Fruit fly (Drosophila melanogaster) whole organism, wandering third instar larva: ENCODE measurements around the gene CG31139.
A peak's percentile ranks its signal among the peaks of the same experiment; 100 is the strongest.

Source experiments
- Abd-B ChIP-seq: fragments of >200 bp; optimal IDR thresholded peaks from 2 replicates; lab custom pipeline; 2017; ENCODE audit warnings: missing biosample characterization, missing genetic modification characterization
- CG9705 ChIP-seq: fragments of 200-800 bp; sonication (Bioruptor generic); optimal IDR thresholded peaks from 2 replicates; lab custom pipeline; 2018; ENCODE audit warnings: missing biosample characterization, mild to moderate bottlenecking, missing genetic modification characterization
- CrebA ChIP-seq: fragments of 200-800 bp; sonication (Bioruptor generic); optimal IDR thresholded peaks from 2 replicates; lab custom pipeline; 2016; ENCODE audit warnings: missing biosample characterization, mild to moderate bottlenecking, missing genetic modification characterization, borderline replicate concordance
- Dfd ChIP-seq: fragments of >200 bp; optimal IDR thresholded peaks from 2 replicates; lab custom pipeline; 2017; ENCODE audit warnings: missing biosample characterization, missing genetic modification characterization
- Dif ChIP-seq: fragments of 200-275, 200-300 bp; sonication (Bioruptor generic); optimal IDR thresholded peaks from 2 replicates; lab custom pipeline; 2018; ENCODE audit warnings: missing biosample characterization, missing genetic modification characterization; ENCODE audit not compliant: partially characterized antibody
- GATAd ChIP-seq: sonication (Bioruptor generic); optimal IDR thresholded peaks from 2 replicates; lab custom pipeline; 2016; ENCODE audit warnings: missing biosample characterization, missing genetic modification characterization
- HLH106 ChIP-seq: fragments of 200-800 bp; optimal IDR thresholded peaks from 3 replicates; lab custom pipeline; 2019; ENCODE audit warnings: missing biosample characterization, mild to moderate bottlenecking, missing genetic modification characterization, moderate library complexity
- Hnf4 ChIP-seq: fragments of 200-800 bp; sonication (Bioruptor generic); optimal IDR thresholded peaks from 2 replicates; lab custom pipeline; 2016; ENCODE audit warnings: missing biosample characterization, mild to moderate bottlenecking, missing genetic modification characterization
- Hr78 ChIP-seq: fragments of >200 bp; optimal IDR thresholded peaks from 2 replicates; lab custom pipeline; 2017; ENCODE audit warnings: missing biosample characterization, missing genetic modification characterization
- Hr83 ChIP-seq: fragments of 200-300 bp; sonication (Bioruptor generic); optimal IDR thresholded peaks from 2 replicates; lab custom pipeline; 2016; ENCODE audit warnings: missing biosample characterization, mild to moderate bottlenecking, missing genetic modification characterization, moderate library complexity; ENCODE audit not compliant: poor library complexity, severe bottlenecking
- Jra ChIP-seq: sonication (Bioruptor generic); optimal IDR thresholded peaks from 2 replicates; lab custom pipeline; 2016; ENCODE audit warnings: missing biosample characterization, missing genetic modification characterization
- Mio ChIP-seq: sonication (Bioruptor generic); optimal IDR thresholded peaks from 2 replicates; lab custom pipeline; 2016; ENCODE audit warnings: missing biosample characterization, missing genetic modification characterization
- Myc ChIP-seq: fragments of >200 bp; optimal IDR thresholded peaks from 2 replicates; lab custom pipeline; 2017
- N ChIP-seq: fragments of >200 bp; optimal IDR thresholded peaks from 2 replicates; lab custom pipeline; 2018; ENCODE audit warnings: missing biosample characterization, missing external identifiers, missing genetic modification characterization
- OdsH ChIP-seq: fragments of 200-800 bp; sonication (Bioruptor generic); optimal IDR thresholded peaks from 2 replicates; lab custom pipeline; 2016; ENCODE audit warnings: missing biosample characterization, mild to moderate bottlenecking, missing genetic modification characterization
- Rel ChIP-seq, 2 experiments: fragments of 200-800 bp; sonication (Bioruptor generic) in 1 of 2; optimal IDR thresholded peaks; 2 replicates in 1 of 2; 3 replicates in 1 of 2; lab custom pipeline; 2016 to 2019; ENCODE audit warnings: mild to moderate bottlenecking in 2 of 2, missing biosample characterization in 2 of 2, missing genetic modification characterization in 2 of 2, moderate library complexity in 1 of 2
- Sp1 ChIP-seq: fragments of 200-800 bp; sonication (Bioruptor generic); optimal IDR thresholded peaks from 3 replicates; lab custom pipeline; 2019; ENCODE audit warnings: missing biosample characterization, mild to moderate bottlenecking, missing genetic modification characterization, moderate library complexity
- br ChIP-seq: fragments of 200-800 bp; sonication (Bioruptor generic); optimal IDR thresholded peaks from 2 replicates; lab custom pipeline; 2016; ENCODE audit warnings: missing biosample characterization, missing genetic modification characterization
- brk ChIP-seq: fragments of 200-800 bp; sonication (Bioruptor generic); optimal IDR thresholded peaks from 2 replicates; lab custom pipeline; 2016; ENCODE audit warnings: missing biosample characterization, mild to moderate bottlenecking, missing genetic modification characterization
- dl ChIP-seq, 2 experiments: fragments of 175-275, 200-275 bp in 1 of 2; fragments of 200-275 bp in 1 of 2; sonication (Bioruptor generic); optimal IDR thresholded peaks; lab custom pipeline; 2018; ENCODE audit warnings: mild to moderate bottlenecking in 2 of 2, missing biosample characterization in 2 of 2, missing genetic modification characterization in 2 of 2, moderate library complexity in 2 of 2; ENCODE audit not compliant: partially characterized antibody in 2 of 2, insufficient read depth in 1 of 2
- dmrt93B ChIP-seq: fragments of 200-800 bp; sonication (Bioruptor generic); optimal IDR thresholded peaks from 2 replicates; lab custom pipeline; 2018; ENCODE audit warnings: missing biosample characterization, mild to moderate bottlenecking, missing genetic modification characterization
- dsf ChIP-seq: sonication (Bioruptor generic); optimal IDR thresholded peaks from 2 replicates; lab custom pipeline; 2016; ENCODE audit warnings: missing biosample characterization, missing genetic modification characterization, borderline replicate concordance
- ey ChIP-seq: fragments of 200-800 bp; sonication (Bioruptor generic); optimal IDR thresholded peaks from 2 replicates; lab custom pipeline; 2016; ENCODE audit warnings: missing biosample characterization, missing genetic modification characterization
- foxo ChIP-seq, 2 experiments: fragments of 200-800 bp; sonication (Bioruptor generic); optimal IDR thresholded peaks; 2 replicates in 1 of 2; 3 replicates in 1 of 2; lab custom pipeline; 2016 to 2017; ENCODE audit warnings: missing biosample characterization in 2 of 2, missing genetic modification characterization in 2 of 2
- fru ChIP-seq: fragments of 200-800 bp; sonication (Bioruptor generic); optimal IDR thresholded peaks from 3 replicates; lab custom pipeline; 2016; ENCODE audit warnings: missing biosample characterization, mild to moderate bottlenecking, missing genetic modification characterization
- h ChIP-seq: fragments of 200-800 bp; sonication (Bioruptor generic); optimal IDR thresholded peaks from 3 replicates; lab custom pipeline; 2016; ENCODE audit warnings: missing biosample characterization, mild to moderate bottlenecking, missing genetic modification characterization
- lola ChIP-seq: fragments of >200 bp; optimal IDR thresholded peaks from 2 replicates; lab custom pipeline; 2017; ENCODE audit warnings: missing biosample characterization, missing genetic modification characterization
- pan ChIP-seq: fragments of >200 bp; optimal IDR thresholded peaks from 2 replicates; lab custom pipeline; 2017
- psq ChIP-seq: fragments of 200-800 bp; sonication (Bioruptor generic); optimal IDR thresholded peaks from 3 replicates; lab custom pipeline; 2017; ENCODE audit warnings: missing biosample characterization, mild to moderate bottlenecking, missing genetic modification characterization, moderate library complexity
- rgr ChIP-seq: fragments of 200-800 bp; sonication (Bioruptor generic); optimal IDR thresholded peaks from 3 replicates; lab custom pipeline; 2016; ENCODE audit warnings: missing biosample characterization, mild to moderate bottlenecking, missing genetic modification characterization
- sv ChIP-seq: fragments of 200-800 bp; sonication (Bioruptor generic); optimal IDR thresholded peaks from 3 replicates; lab custom pipeline; 2016; ENCODE audit warnings: missing biosample characterization, missing genetic modification characterization
- woc ChIP-seq: sonication (Bioruptor generic); optimal IDR thresholded peaks from 2 replicates; lab custom pipeline; 2016; ENCODE audit warnings: missing biosample characterization, mild to moderate bottlenecking, missing genetic modification characterization

Gene CG31139

DNA sequence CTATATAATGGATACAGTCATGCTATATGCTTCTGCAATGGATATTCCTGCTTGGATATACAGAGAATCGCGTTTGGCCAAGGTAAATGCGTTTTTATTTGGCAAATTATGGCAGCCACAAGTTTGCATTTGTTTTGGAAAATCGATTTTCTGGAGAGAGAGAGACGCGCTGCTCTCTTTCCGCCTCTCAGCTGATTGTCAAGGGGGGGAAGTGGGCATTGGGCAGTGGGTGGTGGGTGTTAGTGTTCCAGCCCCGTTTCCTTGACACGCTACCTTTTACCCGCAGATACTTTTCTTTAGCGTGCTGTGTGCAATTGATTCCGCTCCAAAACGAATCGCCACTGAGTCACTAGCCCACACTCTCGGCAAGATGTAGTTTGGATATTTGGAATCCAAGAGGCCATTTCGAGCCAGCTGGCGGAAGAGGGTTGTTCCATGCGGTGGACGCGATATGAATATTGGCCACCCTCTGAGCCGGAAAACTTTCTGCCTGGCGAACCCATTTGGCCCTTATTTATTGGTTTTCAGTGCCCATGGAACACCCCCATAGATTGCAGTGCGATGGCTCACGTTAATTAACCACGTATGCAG, 6.4 kb upstream of the CG31139 start:
- TF ChIP-seq dl (GFP tag; optimal IDR thresholded peaks at IDR 0.05; lab: Kevin White, UChicago; ENCODE audit: insufficient read depth in 1 of 2, partially characterized antibody in 2 of 2): peak in 1 of 2 experiments; percentile 8
- no peak for TF ChIP-seq brk (GFP tag; lab: Kevin White, UChicago)

DNA sequence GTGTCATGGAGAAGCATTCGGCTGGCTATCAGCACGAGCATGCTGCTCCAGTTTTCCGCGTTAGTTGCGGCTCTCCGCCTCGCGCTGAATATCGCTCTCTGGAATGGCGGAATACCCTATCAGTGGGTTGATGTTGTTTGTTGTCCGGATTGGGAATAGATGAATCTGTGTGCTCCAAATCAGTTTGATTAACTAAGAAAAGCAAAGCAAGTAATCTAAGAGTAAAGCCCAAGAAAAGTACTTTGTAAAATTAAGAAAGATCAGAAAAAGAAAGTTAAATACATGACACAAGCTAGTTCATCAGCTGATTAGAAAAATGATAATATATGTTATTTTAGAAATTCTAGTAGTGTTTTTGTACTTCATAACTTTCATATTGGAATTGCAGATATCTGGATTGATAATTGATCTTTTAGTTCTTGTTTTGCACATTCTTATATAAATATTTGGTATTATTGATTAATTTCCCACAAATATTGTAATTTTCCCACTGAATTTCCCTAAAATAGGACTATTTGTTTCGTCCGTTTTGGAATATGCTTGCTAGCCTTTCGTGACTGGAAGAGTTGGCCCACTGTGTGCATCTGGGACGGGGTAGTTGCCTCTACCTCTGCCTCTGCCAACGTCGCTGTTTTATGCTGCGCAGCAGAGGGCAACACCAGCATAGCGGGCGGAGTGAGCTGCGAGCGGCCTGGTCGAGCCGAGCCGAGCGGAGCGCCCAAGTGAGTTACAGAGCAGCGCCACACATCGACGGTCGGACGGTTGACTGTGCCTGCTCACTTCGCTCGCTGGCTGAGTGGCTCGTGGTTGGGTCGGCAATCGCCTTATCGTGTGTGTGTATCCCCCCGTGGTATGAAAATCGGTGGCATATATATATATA, 5.3 kb upstream of the CG31139 start:
- TF ChIP-seq dl (GFP tag; optimal IDR thresholded peaks at IDR 0.05; lab: Kevin White, UChicago; ENCODE audit: insufficient read depth in 1 of 2, partially characterized antibody in 2 of 2): peak in 1 of 2 experiments; percentile 53
- peak; percentile 22 for TF ChIP-seq sv (GFP tag; lab: Kevin White, UChicago)
- TF ChIP-seq dsf (GFP tag; lab: Kevin White, UChicago): no peak
- peak; percentile 19 for TF ChIP-seq rgr (GFP tag; lab: Kevin White, UChicago)
- no peak for TF ChIP-seq Hr78 (GFP tag; lab: Kevin White, UChicago)
- no peak for TF ChIP-seq Sp1 (GFP tag; lab: Kevin White, UChicago)
- TF ChIP-seq Hnf4 (GFP tag; lab: Kevin White, UChicago): no peak
- TF ChIP-seq CrebA: no peak
- peak; percentile 5 for TF ChIP-seq ey (GFP tag; lab: Kevin White, UChicago)
- TF ChIP-seq Abd-B: no peak
- TF ChIP-seq dmrt93B (GFP tag; lab: Kevin White, UChicago): no peak
- TF ChIP-seq N: no peak
- TF ChIP-seq pan (lab: Kevin White, UChicago): no peak
- TF ChIP-seq HLH106 (tag; lab: Kevin White, UChicago): no peak
- no peak for TF ChIP-seq Mio (GFP tag; lab: Kevin White, UChicago)
- TF ChIP-seq psq (GFP tag; lab: Kevin White, UChicago): no peak
- TF ChIP-seq Myc (lab: Kevin White, UChicago): no peak
- no peak for TF ChIP-seq CG9705
- TF ChIP-seq fru (GFP tag; lab: Kevin White, UChicago): peak; percentile 6
- no peak for TF ChIP-seq brk (GFP tag; lab: Kevin White, UChicago)
- TF ChIP-seq Dif (GFP tag; lab: Kevin White, UChicago): peak; percentile 62
- no peak for TF ChIP-seq GATAd (GFP tag; lab: Kevin White, UChicago)
- peak in 1 of 2 experiments; percentile 33 for TF ChIP-seq foxo (GFP tag; optimal IDR thresholded peaks at IDR 0.05; lab: Kevin White, UChicago)
- peak; percentile 22 for TF ChIP-seq h (GFP tag; lab: Kevin White, UChicago)
- TF ChIP-seq woc (GFP tag; lab: Kevin White, UChicago): no peak
- no peak for TF ChIP-seq Rel (GFP tag; optimal IDR thresholded peaks at IDR 0.05; lab: Kevin White, UChicago)
- TF ChIP-seq Rel (tag; optimal IDR thresholded peaks at IDR 0.05; lab: Kevin White, UChicago): peak; percentile 83

DNA sequence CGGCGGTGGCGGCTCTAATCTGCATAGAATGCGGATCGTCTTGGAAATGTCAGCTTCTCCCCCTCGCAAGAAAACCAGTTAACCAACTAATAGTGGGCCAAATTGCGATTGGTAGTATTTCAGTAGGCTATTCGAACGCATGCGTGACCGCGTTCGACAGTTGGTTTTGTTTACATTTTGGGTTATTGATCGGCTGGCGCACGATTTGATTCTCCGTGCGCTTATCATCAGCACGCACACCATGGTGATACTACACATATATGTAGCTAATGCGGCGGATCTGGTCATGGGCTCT, 4.7 kb upstream of the CG31139 start:
- no peak for TF ChIP-seq Rel (GFP tag; optimal IDR thresholded peaks at IDR 0.05; lab: Kevin White, UChicago)
- TF ChIP-seq Rel (tag; optimal IDR thresholded peaks at IDR 0.05; lab: Kevin White, UChicago): peak; percentile 33
- TF ChIP-seq fru (GFP tag; lab: Kevin White, UChicago): no peak
- peak; percentile 6 for TF ChIP-seq Hr83 (GFP tag; lab: Kevin White, UChicago)

DNA sequence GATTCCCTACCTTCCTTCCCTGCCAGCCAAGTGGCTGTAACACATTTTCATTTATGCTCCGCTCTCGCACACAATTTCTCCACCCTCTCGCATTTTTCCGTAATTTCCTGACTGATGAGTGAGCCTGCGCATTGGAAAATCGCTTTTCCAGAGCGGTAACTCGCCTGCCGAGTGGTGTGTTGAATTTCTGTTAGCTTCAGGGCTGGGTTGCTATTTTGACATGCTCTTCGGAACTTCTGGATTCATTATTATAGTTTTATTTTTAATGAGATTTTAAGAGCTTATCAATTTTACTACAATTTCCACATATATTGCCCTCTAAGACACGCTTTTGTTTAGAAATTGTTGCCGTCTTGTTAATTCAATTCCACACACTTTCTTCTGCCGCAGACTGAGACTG, 4.1 kb upstream of the CG31139 start:
- TF ChIP-seq lola (GFP tag; lab: Kevin White, UChicago): no peak
- TF ChIP-seq Myc (lab: Kevin White, UChicago): no peak

DNA sequence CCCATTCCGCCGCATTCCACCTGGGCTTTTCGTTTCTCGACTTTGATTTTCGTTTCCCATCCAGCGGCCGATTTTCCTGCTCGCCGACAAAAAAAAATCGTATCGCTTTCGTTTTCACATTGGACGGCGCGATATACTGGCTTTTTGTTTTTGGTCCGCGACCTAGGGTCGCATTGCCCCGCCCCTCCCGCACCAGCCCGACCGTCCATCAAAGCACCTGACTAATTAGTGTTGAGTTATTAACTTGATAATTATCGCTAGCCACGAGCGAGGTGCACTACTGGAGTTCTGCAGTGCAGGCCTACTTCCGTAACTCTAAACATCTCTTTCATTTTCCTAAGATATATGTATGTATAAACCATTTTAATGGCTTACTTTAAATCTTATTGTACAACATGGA, 2.8 kb upstream of the CG31139 start:
- TF ChIP-seq Dif (GFP tag; lab: Kevin White, UChicago) (no peak), Mio (GFP tag; lab: Kevin White, UChicago) (no peak), N (no peak), OdsH (GFP tag; lab: Kevin White, UChicago) (no peak), rgr (GFP tag; lab: Kevin White, UChicago) (no peak), Dfd (no peak), Myc (lab: Kevin White, UChicago) (no peak), dl (GFP tag; optimal IDR thresholded peaks at IDR 0.05; lab: Kevin White, UChicago; ENCODE audit: insufficient read depth in 1 of 2, partially characterized antibody in 2 of 2) (no peak), br (GFP tag; lab: Kevin White, UChicago) (no peak), Jra (no peak), sv (GFP tag; lab: Kevin White, UChicago) (no peak), dsf (GFP tag; lab: Kevin White, UChicago) (no peak), CG9705 (no peak), h (GFP tag; lab: Kevin White, UChicago) (no peak)
- TF ChIP-seq, all 38 proteins: peak for 0
